Worm (Caenorhabditis elegans): ENCODE results near the gene pgl-1.

DNA sequence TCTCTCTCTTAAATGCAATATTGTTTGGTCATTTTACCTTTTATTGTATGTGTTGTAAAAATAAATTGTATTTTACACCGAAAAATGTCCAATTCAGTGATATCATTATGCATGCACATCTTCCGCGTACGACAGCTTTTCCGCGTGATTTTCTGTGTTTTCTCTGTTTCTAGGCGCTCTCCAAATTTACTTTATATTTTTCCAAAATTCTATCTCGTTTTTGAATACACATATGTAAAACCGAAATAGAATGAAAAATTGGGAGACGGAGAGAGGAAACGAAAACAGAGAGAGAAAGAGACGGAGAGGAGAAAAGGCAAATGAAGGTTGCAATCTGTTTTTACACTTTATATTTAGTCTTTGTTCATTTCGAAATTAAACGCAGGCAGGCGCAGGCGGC is 39.4 kb upstream of the pgl-1 start:
- TF ChIP-seq mdl-1 (tag; optimal IDR thresholded peaks at IDR 0.05) (no peak), elt-1 (tag; optimal IDR thresholded peaks at IDR 0.05) (no peak), lsy-2 (tag; optimal IDR thresholded peaks at IDR 0.05) (peak in 1 of 2 experiments; percentile 63)
